Fruit fly (Drosophila melanogaster) Kc167 (cell line): Measurements from ENCODE around the gene CG4995.

Source experiments
- Myc ChIP-seq: fragments of >200 bp; optimal IDR thresholded peaks from 2 replicates; lab custom pipeline; 2017; ENCODE audit warnings: missing external identifiers
- h ChIP-seq: fragments of >200 bp; optimal IDR thresholded peaks from 3 replicates; lab custom pipeline; 2018; ENCODE audit warnings: missing external identifiers
- insv ChIP-seq: fragments of >200 bp; optimal IDR thresholded peaks from 3 replicates; lab custom pipeline; 2018; ENCODE audit warnings: missing external identifiers
- psq ChIP-seq: fragments of >200 bp; optimal IDR thresholded peaks from 2 replicates; lab custom pipeline; 2017; ENCODE audit warnings: missing external identifiers
- ttk ChIP-seq: sonication (Bioruptor generic); optimal IDR thresholded peaks from 2 replicates; lab custom pipeline; 2017; ENCODE audit warnings: missing external identifiers

- no peak for TF ChIP-seq Myc (lab: Kevin White, UChicago)
- no peak for TF ChIP-seq insv (lab: Kevin White, UChicago)
- no peak for TF ChIP-seq ttk (lab: Kevin White, UChicago)
- no peak for TF ChIP-seq psq
- TF ChIP-seq h (lab: Kevin White, UChicago): no peak
Measured at dm6 chr2L:10341405-10341804, 19.1 kb downstream of the CG4995 start, which contains the start of gene CG31715.
